Fruit fly (Drosophila melanogaster) whole organism: ENCODE measurements around the gene CG4669.

Experiments used
- Dll ChIP-seq: fragments of >200 bp; optimal IDR thresholded peaks from 2 replicates; lab custom pipeline; 2017
- EcR ChIP-seq, 2 experiments: fragments of >200 bp; optimal IDR thresholded peaks; 2 replicates each; lab custom pipeline; 2017; ENCODE audit warnings: missing biosample characterization in 2 of 2, missing genetic modification characterization in 2 of 2, missing genetic modification reagents in 2 of 2
- pan ChIP-seq: fragments of >200 bp; optimal IDR thresholded peaks from 2 replicates; lab custom pipeline; 2017
- psq ChIP-seq: fragments of >200 bp; optimal IDR thresholded peaks from 2 replicates; lab custom pipeline; 2017

DNA sequence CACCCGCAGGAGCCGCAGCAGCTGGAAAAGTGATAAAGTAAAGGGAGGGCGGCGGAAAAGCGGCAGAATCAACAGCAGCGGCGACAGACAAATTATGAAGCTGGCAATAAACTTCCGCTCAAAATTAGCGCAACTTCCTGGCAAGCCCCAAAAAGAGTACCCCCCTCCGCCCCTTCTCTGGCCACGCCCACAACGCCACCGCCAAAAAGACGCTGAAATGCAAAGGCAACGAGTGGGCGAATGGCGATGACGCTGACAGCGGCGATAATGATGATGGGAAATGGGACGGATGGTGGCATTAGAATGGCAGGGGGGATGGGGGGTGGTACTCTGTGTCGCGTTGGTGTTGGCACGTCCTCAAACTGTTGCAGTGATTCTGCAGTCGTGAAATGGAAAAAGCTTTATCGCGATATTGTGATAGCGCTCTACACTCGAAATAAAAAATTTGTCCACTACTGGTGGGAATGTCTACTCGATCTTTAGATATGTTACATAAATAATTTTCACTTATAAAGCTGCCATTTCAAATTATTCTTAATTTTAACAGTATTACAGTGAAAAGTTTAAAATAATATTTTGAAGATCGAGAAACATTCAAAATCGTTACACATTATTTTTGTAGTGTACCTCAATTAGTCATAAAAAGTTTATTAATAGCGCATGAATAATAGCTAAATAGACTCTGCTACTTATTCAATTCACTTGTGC lies 12.6 kb downstream of the CG4669 start:
- no peak for TF ChIP-seq pan
- no peak for TF ChIP-seq Dll (lab: Kevin White, UChicago)
- no peak for TF ChIP-seq psq (lab: Kevin White, UChicago)
- TF ChIP-seq EcR (GFP tag; optimal IDR thresholded peaks at IDR 0.05; lab: Kevin White, UChicago) = no peak
